Worm (Caenorhabditis elegans): ENCODE measurements around the gene Y71G10AR.4.

Gene Y71G10AR.4

ce11 chrIV:2219334-2219755, 20.5 kb downstream of the Y71G10AR.4 start:
- TF ChIP-seq pag-3 (tag; optimal IDR thresholded peaks at IDR 0.05; ENCODE audit: borderline replicate concordance, insufficient read depth) (no peak), isw-1 (GFP tag; IDR thresholded peaks at IDR 0.05) (peak; percentile 95), dsc-1 (tag; optimal IDR thresholded peaks at IDR 0.05) (peak; percentile 98), nhr-84 (tag; optimal IDR thresholded peaks at IDR 0.05) (no peak), mep-1 (tag; optimal IDR thresholded peaks at IDR 0.05) (peak; percentile 86), skn-1 (tag; optimal IDR thresholded peaks at IDR 0.05) (peak; percentile 87), lir-3 (tag; optimal IDR thresholded peaks at IDR 0.05; ENCODE audit: poor library complexity) (peak; percentile 85), ceh-82 (tag; optimal IDR thresholded peaks at IDR 0.05) (peak; percentile 76 to 94 (median 90)), elt-3 (tag; optimal IDR thresholded peaks at IDR 0.05) (peak in 3 of 6 experiments; percentile 76 to 85 (median 81)), fkh-8 (tag; optimal IDR thresholded peaks at IDR 0.05) (peak; percentile 99), zip-4 (GFP tag; optimal IDR thresholded peaks at IDR 0.05) (peak; percentile 96), efl-1 (optimal IDR thresholded peaks at IDR 0.05) (peak; percentile 87 to 95), efl-1 (GFP tag; optimal IDR thresholded peaks at IDR 0.05 in 1 of 2) (peak; percentile 71 to 98), irx-1 (tag; optimal IDR thresholded peaks at IDR 0.05) (peak; percentile 98), nhr-90 (tag; optimal IDR thresholded peaks at IDR 0.05; ENCODE audit: poor library complexity) (peak; percentile 98), sup-37 (GFP tag; optimal IDR thresholded peaks at IDR 0.05) (peak; percentile 98), aha-1 (tag; optimal IDR thresholded peaks at IDR 0.05) (peak; percentile 90), nhr-12 (tag; optimal IDR thresholded peaks at IDR 0.05) (peak; percentile 42), mef-2 (tag; optimal IDR thresholded peaks at IDR 0.05) (peak; percentile 77), ets-5 (GFP tag; IDR thresholded peaks at IDR 0.05) (no peak), ces-1 (GFP tag; optimal IDR thresholded peaks at IDR 0.05) (no peak), alr-1 (tag; optimal IDR thresholded peaks at IDR 0.05; ENCODE audit: borderline replicate concordance) (no peak), nhr-76 (tag; optimal IDR thresholded peaks at IDR 0.05) (peak; percentile 70), lin-14 (GFP tag; optimal IDR thresholded peaks at IDR 0.05) (peak; percentile 100), fkh-10 (GFP tag; optimal IDR thresholded peaks at IDR 0.05) (peak; percentile 86), efl-3 (GFP tag; optimal IDR thresholded peaks at IDR 0.05) (peak; percentile 95), egl-13 (tag; optimal IDR thresholded peaks at IDR 0.05) (peak; percentile 97), pqm-1 (tag; optimal IDR thresholded peaks at IDR 0.05) (no peak), fos-1 (tag; optimal IDR thresholded peaks at IDR 0.05) (peak; percentile 79), snpc-4 (tag; optimal IDR thresholded peaks at IDR 0.05) (peak; percentile 85), nhr-28 (tag; optimal IDR thresholded peaks at IDR 0.05) (no peak), unc-130 (tag; optimal IDR thresholded peaks at IDR 0.05) (peak; percentile 65), grh-1 (GFP tag; IDR thresholded peaks at IDR 0.05) (peak; percentile 99), aly-2 (tag; optimal IDR thresholded peaks at IDR 0.05) (peak; percentile 52), unc-98 (GFP tag; IDR thresholded peaks at IDR 0.05) (peak; percentile 84), nhr-71 (tag; optimal IDR thresholded peaks at IDR 0.05) (peak; percentile 100), nhr-11 (tag; optimal IDR thresholded peaks at IDR 0.05) (peak; percentile 95), unc-62 (GFP tag; optimal IDR thresholded peaks at IDR 0.05) (no peak), unc-30 (tag; optimal IDR thresholded peaks at IDR 0.05) (no peak), tlp-1 (tag; optimal IDR thresholded peaks at IDR 0.05) (no peak), ceh-63 (GFP tag; optimal IDR thresholded peaks at IDR 0.05) (peak; percentile 90), rnt-1 (tag; optimal IDR thresholded peaks at IDR 0.05) (peak; percentile 94), lin-39 (tag; optimal IDR thresholded peaks at IDR 0.05) (peak; percentile 91), C16A3.4 (tag; optimal IDR thresholded peaks at IDR 0.05) (peak; percentile 80), blmp-1 (tag; optimal IDR thresholded peaks at IDR 0.05) (peak; percentile 58), elt-2 (tag; optimal IDR thresholded peaks at IDR 0.05) (peak; percentile 93), lsy-2 (tag; optimal IDR thresholded peaks at IDR 0.05) (peak; percentile 90 to 92), ceh-8 (GFP tag; optimal IDR thresholded peaks at IDR 0.05) (peak; percentile 96), nhr-237 (tag; optimal IDR thresholded peaks at IDR 0.05) (peak; percentile 87), mab-9 (GFP tag; IDR thresholded peaks at IDR 0.05) (peak; percentile 96), fkh-4 (tag; optimal IDR thresholded peaks at IDR 0.05; ENCODE audit: borderline replicate concordance) (peak; percentile 88), egl-27 (tag; optimal IDR thresholded peaks at IDR 0.05) (peak; percentile 43 to 86), lin-13 (GFP tag; optimal IDR thresholded peaks at IDR 0.05) (peak; percentile 96)

Measured in whole organism, L1 larva.